Worm (Caenorhabditis elegans) whole organism, young adult: ENCODE measurements around the gene F53C3.11.

Source experiments
- gei-17 ChIP-seq: fragments of 200-800 bp; sonication (Bioruptor generic); optimal IDR thresholded peaks from 2 replicates; lab custom pipeline; 2018; ENCODE audit warnings: mild to moderate bottlenecking, missing genetic modification characterization, missing compliant biosample characterization
- let-607 ChIP-seq, 2 experiments: fragments of 200-800 bp in 1 of 2; sonication (Bioruptor generic) in 1 of 2; sonication (generic microtip) in 1 of 2; optimal IDR thresholded peaks; 2 replicates each; lab custom pipeline; 2016 to 2018; ENCODE audit warnings: mild to moderate bottlenecking in 2 of 2, missing compliant biosample characterization in 2 of 2, missing genetic modification characterization in 2 of 2, moderate library complexity in 2 of 2, missing genotype in 1 of 2
- tbp1 ChIP-seq: fragments of 200-800 bp; sonication (Bioruptor generic); optimal IDR thresholded peaks from 2 replicates; lab custom pipeline; 2018; ENCODE audit warnings: mild to moderate bottlenecking, missing genetic modification characterization, missing compliant biosample characterization

DNA sequence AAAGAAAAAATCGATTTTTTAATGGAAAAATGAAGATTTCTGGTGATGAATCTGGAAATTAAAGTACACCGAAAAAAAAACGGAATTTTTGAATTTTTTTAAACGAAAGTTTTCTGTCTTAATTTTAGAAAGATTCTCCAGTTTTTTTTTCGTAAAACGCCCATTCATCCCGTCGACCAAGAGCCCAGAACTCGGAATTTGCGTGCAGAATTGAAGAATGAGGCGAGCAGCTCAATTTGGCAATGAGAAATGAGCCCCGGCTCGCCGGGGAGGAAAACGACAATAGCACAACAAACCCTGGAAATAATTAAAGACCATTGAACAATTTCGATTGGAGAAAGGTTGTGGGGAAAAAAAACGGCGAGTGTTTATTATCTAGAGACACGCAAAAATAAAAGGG, 25.3 kb upstream of the F53C3.11 start:
- TF ChIP-seq gei-17 (no peak), tbp1 (GFP tag; lab: Kevin White, UChicago) (peak; percentile 39), let-607 (tag; optimal IDR thresholded peaks at IDR 0.05; lab: Kevin White, UChicago) (no peak)
